Worm (Caenorhabditis elegans) whole organism, midembryonic: Measurements from ENCODE around the gene srab-25.

Experiments
- flt-1 ChIP-seq: fragments of 200-800 bp; sonication (Bioruptor generic); IDR thresholded peaks from 2 replicates; pipeline ENCODE4 v1.3.6; 2022; ENCODE audit warnings: missing genetic modification characterization, missing compliant biosample characterization
- med-1 ChIP-seq: sonication (generic microtip); optimal IDR thresholded peaks from 2 replicates; lab custom pipeline; 2017; ENCODE audit warnings: missing genetic modification characterization, mild to moderate bottlenecking, missing compliant biosample characterization, antibody characterized with exemption, missing genetic modification reagents; ENCODE audit not compliant: insufficient read depth
- tab-1 ChIP-seq: fragments of 200-800 bp; sonication (Bioruptor generic); IDR thresholded peaks from 2 replicates; pipeline ENCODE4 v1.3.6; 2022; ENCODE audit warnings: missing genetic modification characterization, missing compliant biosample characterization

- no peak for TF ChIP-seq tab-1
- no peak for TF ChIP-seq med-1 (GFP tag; lab: Kevin White, UChicago)
- no peak for TF ChIP-seq flt-1 (GFP tag; lab: Robert Waterston, UW)
Observed at ce11 chrV:1773120-1773519, 32.1 kb upstream of the srab-25 start.
